Worm (Caenorhabditis elegans) whole organism, L1 larva: ENCODE results near the gene mgrn-1.

Source experiments
- aha-1 ChIP-seq: fragments of 150-350 bp; optimal IDR thresholded peaks from 2 replicates; lab custom pipeline; 2014; ENCODE audit warnings: missing biosample characterization, missing genetic modification characterization
- blmp-1 ChIP-seq: fragments of 150-350 bp; optimal IDR thresholded peaks from 2 replicates; lab custom pipeline; 2014; ENCODE audit warnings: missing biosample characterization, missing genetic modification characterization
- ceh-82 ChIP-seq, 3 experiments: fragments of 150-350 bp in 1 of 3; sonication (generic microtip) in 2 of 3; optimal IDR thresholded peaks; 2 replicates each; lab custom pipeline; 2014 to 2017; ENCODE audit warnings: missing biosample characterization in 3 of 3, missing genetic modification characterization in 3 of 3
- dpl-1 ChIP-seq, 3 experiments: fragments of 150-350 bp in 2 of 3; sonication (generic microtip) in 1 of 3; optimal IDR thresholded peaks; 2 replicates each; lab custom pipeline; 2014 to 2017; ENCODE audit warnings: missing biosample characterization in 3 of 3, missing genetic modification characterization in 3 of 3, missing genetic modification reagents in 3 of 3
- egl-27 ChIP-seq, 2 experiments: fragments of 150-350 bp in 1 of 2; sonication (generic microtip); optimal IDR thresholded peaks; 3 replicates each; lab custom pipeline; 2017 to 2018; ENCODE audit warnings: missing biosample characterization in 2 of 2, missing genetic modification characterization in 2 of 2, missing genetic modification reagents in 2 of 2
- elt-3 ChIP-seq, 6 experiments: fragments of 150-350 bp in 1 of 6; sonication (generic microtip); optimal IDR thresholded peaks; 2 replicates each; lab custom pipeline; 2017 to 2018; ENCODE audit warnings: missing biosample characterization in 6 of 6, missing genetic modification characterization in 6 of 6, inconsistent platforms in 1 of 6
- fkh-4 ChIP-seq: sonication (generic microtip); optimal IDR thresholded peaks from 2 replicates; lab custom pipeline; 2016; ENCODE audit warnings: missing compliant biosample characterization, missing genetic modification characterization, borderline replicate concordance
- irx-1 ChIP-seq: sonication (generic microtip); optimal IDR thresholded peaks from 2 replicates; lab custom pipeline; 2016; ENCODE audit warnings: missing genetic modification characterization, missing compliant biosample characterization
- jun-1 ChIP-seq: fragments of 150-350 bp; optimal IDR thresholded peaks from 2 replicates; lab custom pipeline; 2014; ENCODE audit warnings: missing biosample characterization, missing genetic modification reagents, missing genetic modification characterization
- lin-13 ChIP-seq: fragments of 150-350 bp; optimal IDR thresholded peaks from 2 replicates; lab custom pipeline; 2014; ENCODE audit warnings: missing biosample characterization, missing genetic modification reagents, missing genetic modification characterization
- nhr-76 ChIP-seq: sonication (generic microtip); optimal IDR thresholded peaks from 2 replicates; lab custom pipeline; 2017; ENCODE audit warnings: missing biosample characterization, missing genetic modification characterization
- unc-30 ChIP-seq: sonication (generic microtip); optimal IDR thresholded peaks from 2 replicates; lab custom pipeline; 2017; ENCODE audit warnings: missing biosample characterization, missing genetic modification characterization
- ztf-11 ChIP-seq, 2 experiments: sonication (generic microtip); optimal IDR thresholded peaks; 2 replicates each; lab custom pipeline; 2016 to 2017; ENCODE audit warnings: missing genetic modification characterization in 2 of 2, missing biosample characterization in 1 of 2, missing compliant biosample characterization in 1 of 2

DNA sequence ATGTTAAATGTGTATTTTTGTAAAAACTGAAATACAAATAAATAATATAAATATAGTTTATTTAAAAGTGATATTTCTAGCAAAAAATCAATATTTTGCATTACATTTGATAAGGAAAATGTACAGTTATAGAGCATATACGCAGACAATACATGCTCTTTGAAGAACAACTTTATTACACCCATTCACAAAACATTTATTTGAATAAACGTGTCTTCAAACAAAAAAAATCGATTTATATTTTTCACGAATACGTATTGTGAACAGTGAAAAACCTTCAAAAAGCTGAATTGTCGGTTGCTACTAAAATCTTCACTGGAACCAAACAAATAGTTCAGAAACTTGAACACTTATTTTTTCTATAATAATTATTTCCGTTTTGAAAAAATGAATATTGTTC, 36.1 kb upstream of the mgrn-1 start, which contains the start of gene K04G11.3:
- TF ChIP-seq unc-30 (tag; lab: Kevin White, UChicago) = no peak
- TF ChIP-seq dpl-1 (GFP tag; optimal IDR thresholded peaks at IDR 0.05; lab: Kevin White, UChicago) = no peak
- TF ChIP-seq elt-3 (tag; optimal IDR thresholded peaks at IDR 0.05; lab: Kevin White, UChicago) = no peak
- TF ChIP-seq ztf-11 (tag; optimal IDR thresholded peaks at IDR 0.05; lab: Kevin White, UChicago) = no peak
- TF ChIP-seq ceh-82 (tag; optimal IDR thresholded peaks at IDR 0.05; lab: Kevin White, UChicago) = no peak
- no peak for TF ChIP-seq egl-27 (tag; optimal IDR thresholded peaks at IDR 0.05; lab: Kevin White, UChicago)
- TF ChIP-seq lin-13 = no peak
- no peak for TF ChIP-seq irx-1 (tag; lab: Kevin White, UChicago)
- TF ChIP-seq blmp-1 (tag; lab: Kevin White, UChicago) = no peak
- TF ChIP-seq fkh-4 (tag; lab: Kevin White, UChicago) = no peak
- TF ChIP-seq aha-1 = no peak
- no peak for TF ChIP-seq nhr-76 (tag; lab: Kevin White, UChicago)
- no peak for TF ChIP-seq jun-1 (tag; lab: Kevin White, UChicago)
